Fruit fly (Drosophila melanogaster) whole organism, embryonic: ENCODE measurements around the gene CG8301.

Source experiments
- Blimp-1 ChIP-seq: fragments of 200-800 bp; sonication (Bioruptor generic); optimal IDR thresholded peaks from 3 replicates; lab custom pipeline; 2018; ENCODE audit warnings: missing biosample characterization, missing genetic modification characterization, mild to moderate bottlenecking, moderate library complexity, missing genetic modification reagents
- CG11247 ChIP-seq: fragments of 200-800 bp; sonication (Bioruptor generic); IDR thresholded peaks from 2 replicates; pipeline ENCODE4 v1.3.6; 2022; ENCODE audit warnings: missing biosample characterization, missing genetic modification characterization
- CG12155 ChIP-seq: fragments of 200-800 bp; sonication (Bioruptor generic); optimal IDR thresholded peaks from 3 replicates; lab custom pipeline; 2016; ENCODE audit warnings: missing biosample characterization, missing genetic modification characterization
- CG12299 ChIP-seq: fragments of 200-800 bp; sonication (Bioruptor generic); optimal IDR thresholded peaks from 2 replicates; lab custom pipeline; 2018; ENCODE audit warnings: missing biosample characterization, mild to moderate bottlenecking, missing genetic modification characterization
- CG12391 ChIP-seq: fragments of 200-800 bp; sonication (Bioruptor generic); optimal IDR thresholded peaks from 3 replicates; lab custom pipeline; 2018; ENCODE audit warnings: missing biosample characterization, mild to moderate bottlenecking, missing genetic modification characterization, moderate library complexity
- CG1647 ChIP-seq: fragments of 200-800 bp; sonication (Bioruptor generic); optimal IDR thresholded peaks from 3 replicates; lab custom pipeline; 2016; ENCODE audit warnings: missing biosample characterization, missing genetic modification characterization
- CG17328 ChIP-seq: fragments of 200-800 bp; sonication (Bioruptor generic); IDR thresholded peaks from 2 replicates; pipeline ENCODE4 v1.3.6; 2022; ENCODE audit warnings: missing biosample characterization, missing genetic modification characterization
- CG17359 ChIP-seq: fragments of 200-800 bp; sonication (Bioruptor generic); optimal IDR thresholded peaks from 3 replicates; lab custom pipeline; 2018; ENCODE audit warnings: missing biosample characterization, mild to moderate bottlenecking, missing genetic modification characterization, moderate library complexity
- CG31365 ChIP-seq: fragments of 200-800 bp; sonication (Bioruptor generic); optimal IDR thresholded peaks from 2 replicates; lab custom pipeline; 2018; ENCODE audit warnings: missing biosample characterization, mild to moderate bottlenecking, missing genetic modification characterization
- CG31441 ChIP-seq: fragments of 200-800 bp; sonication (Bioruptor generic); IDR thresholded peaks from 2 replicates; pipeline ENCODE4 v1.3.6; 2022; ENCODE audit warnings: missing biosample characterization, missing genetic modification characterization
- CG6654 ChIP-seq: fragments of 200-800 bp; sonication (Bioruptor generic); optimal IDR thresholded peaks from 2 replicates; lab custom pipeline; 2017; ENCODE audit warnings: missing biosample characterization, mild to moderate bottlenecking, missing genetic modification characterization
- CG6791 ChIP-seq: fragments of 200-800 bp; sonication (Bioruptor generic); IDR thresholded peaks from 3 replicates; pipeline ENCODE4 v1.3.6; 2022; ENCODE audit warnings: missing biosample characterization, missing genetic modification characterization; ENCODE audit not compliant: partially characterized antibody
- CG7745 ChIP-seq: fragments of 200-800 bp; sonication (Bioruptor generic); optimal IDR thresholded peaks from 2 replicates; lab custom pipeline; 2018; ENCODE audit warnings: missing biosample characterization, mild to moderate bottlenecking, missing genetic modification characterization, moderate library complexity
- CG7928 ChIP-seq: fragments of 200-800 bp; sonication (Bioruptor generic); optimal IDR thresholded peaks from 2 replicates; lab custom pipeline; 2017; ENCODE audit warnings: missing biosample characterization, mild to moderate bottlenecking, missing genetic modification characterization
- CG9797 ChIP-seq: fragments of 200-800 bp; sonication (Bioruptor generic); optimal IDR thresholded peaks from 3 replicates; lab custom pipeline; 2018; ENCODE audit warnings: missing biosample characterization, mild to moderate bottlenecking, missing genetic modification characterization
- CG9817 ChIP-seq: fragments of 200-800 bp; sonication (Bioruptor generic); optimal IDR thresholded peaks from 2 replicates; lab custom pipeline; 2018; ENCODE audit warnings: missing biosample characterization, mild to moderate bottlenecking, missing genetic modification characterization, moderate library complexity
- CG9932 ChIP-seq: fragments of 200-800 bp; sonication (Bioruptor generic); IDR thresholded peaks from 2 replicates; pipeline ENCODE4 v1.3.6; 2022; ENCODE audit warnings: missing biosample characterization, missing genetic modification characterization
- Camta ChIP-seq: fragments of 200-800 bp; sonication (Bioruptor generic); optimal IDR thresholded peaks from 2 replicates; lab custom pipeline; 2016; ENCODE audit warnings: missing biosample characterization, missing genetic modification characterization
- CkIIα-i1 ChIP-seq: fragments of 200-800 bp; sonication (Bioruptor generic); IDR thresholded peaks from 2 replicates; pipeline ENCODE4 v1.3.6; 2022; ENCODE audit warnings: missing biosample characterization, missing genetic modification characterization
- Dek ChIP-seq: fragments of 200-800 bp; sonication (Bioruptor generic); optimal IDR thresholded peaks from 3 replicates; lab custom pipeline; 2019; ENCODE audit warnings: missing biosample characterization, mild to moderate bottlenecking, missing genetic modification characterization, moderate library complexity
- Dip3 ChIP-seq: fragments of 200-800 bp; sonication (Bioruptor generic); optimal IDR thresholded peaks from 3 replicates; lab custom pipeline; 2016; ENCODE audit warnings: missing biosample characterization, missing genetic modification characterization
- Dref ChIP-seq: fragments of 200-800 bp; sonication (Bioruptor generic); IDR thresholded peaks from 2 replicates; pipeline ENCODE4 v1.3.6; 2022; ENCODE audit warnings: missing biosample characterization, missing genetic modification characterization
- Eip74EF ChIP-seq, 2 experiments: fragments of 200-800 bp in 1 of 2; fragments of >200 bp in 1 of 2; sonication (Bioruptor generic) in 1 of 2; optimal IDR thresholded peaks; 2 replicates each; lab custom pipeline; 2017 to 2019; ENCODE audit warnings: missing biosample characterization in 2 of 2, missing genetic modification characterization in 2 of 2, mild to moderate bottlenecking in 1 of 2, moderate library complexity in 1 of 2
- Elba2 ChIP-seq: fragments of 200-800 bp; sonication (Bioruptor generic); optimal IDR thresholded peaks from 3 replicates; lab custom pipeline; 2016; ENCODE audit warnings: missing biosample characterization, missing genetic modification characterization
- Hr78 ChIP-seq, 2 experiments: fragments of 200-800 bp in 1 of 2; fragments of >200 bp in 1 of 2; sonication (Bioruptor generic) in 1 of 2; optimal IDR thresholded peaks; 2 replicates each; lab custom pipeline; 2017 to 2019; ENCODE audit warnings: missing biosample characterization in 2 of 2, missing genetic modification characterization in 2 of 2, mild to moderate bottlenecking in 1 of 2, moderate library complexity in 1 of 2
- Med ChIP-seq: fragments of 200-800 bp; sonication (Bioruptor generic); peaks from one replicate; lab custom pipeline; 2016; ENCODE audit warnings: missing biosample characterization, missing genetic modification characterization, mild to moderate bottlenecking, inconsistent platforms, moderate library complexity
- Nf-YC ChIP-seq: fragments of 200-800 bp; optimal IDR thresholded peaks from 3 replicates; lab custom pipeline; 2019; ENCODE audit warnings: missing biosample characterization, mild to moderate bottlenecking, missing genetic modification characterization, moderate library complexity
- Optix ChIP-seq: fragments of 200-800 bp; sonication (Bioruptor generic); IDR thresholded peaks from 3 replicates; pipeline ENCODE4 v1.3.6; 2022; ENCODE audit warnings: missing biosample characterization, missing genetic modification characterization
- Sox102F ChIP-seq: fragments of 200-800 bp; sonication (Bioruptor generic); optimal IDR thresholded peaks from 2 replicates; lab custom pipeline; 2018; ENCODE audit warnings: missing biosample characterization, mild to moderate bottlenecking, missing genetic modification characterization, moderate library complexity
- ash1 ChIP-seq: fragments of 200-800 bp; sonication (Bioruptor generic); optimal IDR thresholded peaks from 2 replicates; lab custom pipeline; 2018; ENCODE audit warnings: missing biosample characterization, mild to moderate bottlenecking, missing genetic modification characterization
- bcd ChIP-seq: fragments of 200-800 bp; sonication (Bioruptor generic); optimal IDR thresholded peaks from 2 replicates; lab custom pipeline; 2017; ENCODE audit warnings: missing biosample characterization, mild to moderate bottlenecking, missing genetic modification characterization
- bsh ChIP-seq, 2 experiments: fragments of 200-800 bp; sonication (Bioruptor generic); optimal IDR thresholded peaks; 2 replicates each; lab custom pipeline; 2017 to 2018; ENCODE audit warnings: mild to moderate bottlenecking in 2 of 2, missing biosample characterization in 2 of 2, missing genetic modification characterization in 2 of 2, moderate library complexity in 1 of 2
- crol ChIP-seq: fragments of 200-800 bp; sonication (Bioruptor generic); IDR thresholded peaks from 2 replicates; pipeline ENCODE4 v1.3.6; 2022; ENCODE audit warnings: missing biosample characterization, missing genetic modification characterization
- crp ChIP-seq, 2 experiments: fragments of 200-800 bp; sonication (Bioruptor generic); optimal IDR thresholded peaks; 2 replicates in 1 of 2; 3 replicates in 1 of 2; lab custom pipeline; 2017; ENCODE audit warnings: missing biosample characterization in 2 of 2, missing genetic modification characterization in 2 of 2, mild to moderate bottlenecking in 1 of 2, moderate library complexity in 1 of 2
- dan ChIP-seq: fragments of 200-800 bp; sonication (Bioruptor generic); IDR thresholded peaks from 2 replicates; pipeline ENCODE4 v1.3.6; 2022; ENCODE audit warnings: missing biosample characterization, missing genetic modification characterization
- danr ChIP-seq: fragments of 200-800 bp; sonication (Bioruptor generic); IDR thresholded peaks from 2 replicates; pipeline ENCODE4 v1.3.6; 2022; ENCODE audit warnings: missing biosample characterization, missing genetic modification characterization
- ems ChIP-seq: fragments of 200-800 bp; sonication (Bioruptor generic); optimal IDR thresholded peaks from 3 replicates; lab custom pipeline; 2016; ENCODE audit warnings: missing biosample characterization, missing genetic modification characterization
- fd102C ChIP-seq: fragments of 200-800 bp; sonication (Bioruptor generic); optimal IDR thresholded peaks from 2 replicates; lab custom pipeline; 2018; ENCODE audit warnings: missing biosample characterization, mild to moderate bottlenecking, missing genetic modification characterization, moderate library complexity
- gro ChIP-seq: fragments of 200-800 bp; sonication (Bioruptor generic); optimal IDR thresholded peaks from 2 replicates; lab custom pipeline; 2016; ENCODE audit warnings: missing biosample characterization, missing genetic modification characterization
- gt ChIP-seq: fragments of 200-800 bp; sonication (Bioruptor generic); IDR thresholded peaks from 2 replicates; pipeline ENCODE4 v1.3.6; 2022; ENCODE audit warnings: missing biosample characterization, missing genetic modification characterization
- kah ChIP-seq: fragments of 200-800 bp; sonication (Bioruptor generic); optimal IDR thresholded peaks from 2 replicates; lab custom pipeline; 2018; ENCODE audit warnings: missing biosample characterization, mild to moderate bottlenecking, missing genetic modification characterization
- pita ChIP-seq: fragments of 200-800 bp; sonication (Bioruptor generic); optimal IDR thresholded peaks from 2 replicates; lab custom pipeline; 2017; ENCODE audit warnings: missing biosample characterization, mild to moderate bottlenecking, missing genetic modification characterization
- row ChIP-seq: fragments of 200-800 bp; sonication (Bioruptor generic); IDR thresholded peaks from 3 replicates; pipeline ENCODE4 v1.3.6; 2022; ENCODE audit warnings: missing biosample characterization, missing genetic modification characterization
- run ChIP-seq: fragments of 200-800 bp; sonication (Bioruptor generic); optimal IDR thresholded peaks from 3 replicates; lab custom pipeline; 2018; ENCODE audit warnings: missing biosample characterization, mild to moderate bottlenecking, missing genetic modification characterization
- scrt ChIP-seq: fragments of 200-800 bp; sonication (Bioruptor generic); optimal IDR thresholded peaks from 2 replicates; lab custom pipeline; 2018; ENCODE audit warnings: missing biosample characterization, mild to moderate bottlenecking, missing genetic modification characterization, moderate library complexity
- sens ChIP-seq: fragments of 200-800 bp; sonication (Bioruptor generic); peaks from one replicate; lab custom pipeline; 2016; ENCODE audit warnings: missing biosample characterization, missing genetic modification characterization
- slp2 ChIP-seq: fragments of 200-800 bp; sonication (Bioruptor generic); optimal IDR thresholded peaks from 2 replicates; lab custom pipeline; 2016; ENCODE audit warnings: missing biosample characterization, missing genetic modification characterization
- sr ChIP-seq: fragments of 200-800 bp; sonication (Bioruptor generic); IDR thresholded peaks from 3 replicates; pipeline ENCODE4 v1.3.6; 2022; ENCODE audit warnings: missing biosample characterization, missing genetic modification characterization
- tna ChIP-seq: fragments of 200-800 bp; sonication (Bioruptor generic); IDR thresholded peaks from 2 replicates; pipeline ENCODE4 v1.3.6; 2022; ENCODE audit warnings: missing biosample characterization, missing genetic modification characterization; ENCODE audit not compliant: partially characterized antibody
- unc-4 ChIP-seq: fragments of 200-800 bp; sonication (Bioruptor generic); IDR thresholded peaks from 2 replicates; pipeline ENCODE4 v1.3.6; 2022; ENCODE audit warnings: missing biosample characterization, missing genetic modification characterization; ENCODE audit not compliant: partially characterized antibody

CG8301 gene

dm6 chr3R:9613124-9613523 lies 32.0 kb downstream of the CG8301 start (continued):
- TF ChIP-seq unc-4 (no peak), tna (no peak), CG6654 (GFP tag; lab: Kevin White, UChicago) (peak; percentile 33), sens (GFP tag; lab: Kevin White, UChicago) (peak; percentile 95), CG12299 (no peak), CG9817 (tag; lab: Kevin White, UChicago) (peak; percentile 33), slp2 (peak; percentile 12), Blimp-1 (GFP tag; lab: Kevin White, UChicago) (peak; percentile 57), bsh (GFP tag; optimal IDR thresholded peaks at IDR 0.05; lab: Kevin White, UChicago) (peak; percentile 6 to 57), kah (no peak), ash1 (GFP tag; lab: Kevin White, UChicago) (no peak), CG31441 (peak; percentile 70), CG31365 (tag; lab: Kevin White, UChicago) (no peak), CkIIα-i1 (GFP tag; lab: Robert Waterston, UW) (no peak), bcd (GFP tag; lab: Kevin White, UChicago) (peak; percentile 55), Hr78 (GFP tag; optimal IDR thresholded peaks at IDR 0.05; lab: Kevin White, UChicago) (no peak), CG17328 (peak; percentile 65), CG7745 (tag; lab: Kevin White, UChicago) (no peak), ems (GFP tag; lab: Kevin White, UChicago) (peak; percentile 69), run (peak; percentile 10), CG6791 (GFP tag; lab: Robert Waterston, UW) (no peak), CG7928 (GFP tag; lab: Kevin White, UChicago) (peak; percentile 12), crp (GFP tag; optimal IDR thresholded peaks at IDR 0.05; lab: Kevin White, UChicago) (no peak), gt (GFP tag; lab: Robert Waterston, UW) (no peak), Dip3 (GFP tag; lab: Kevin White, UChicago) (peak; percentile 31), CG1647 (peak; percentile 21), fd102C (GFP tag; lab: Kevin White, UChicago) (no peak), CG12391 (tag; lab: Kevin White, UChicago) (peak; percentile 64), Med (peak; percentile 96), row (GFP tag; lab: Robert Waterston, UW) (peak; percentile 64), CG9797 (no peak), CG12155 (GFP tag; lab: Kevin White, UChicago) (peak; percentile 22), Eip74EF (GFP tag; optimal IDR thresholded peaks at IDR 0.05; lab: Kevin White, UChicago) (no peak), Elba2 (GFP tag; lab: Kevin White, UChicago) (no peak), Optix (GFP tag; lab: Robert Waterston, UW) (no peak), gro (GFP tag; lab: Kevin White, UChicago) (peak; percentile 16), Camta (GFP tag; lab: Kevin White, UChicago) (peak; percentile 62), CG11247 (GFP tag; lab: Robert Waterston, UW) (0 out of 2 replicates have a peak, but pooled peaks have one; percentile 34), pita (GFP tag; lab: Kevin White, UChicago) (no peak), scrt (GFP tag; lab: Kevin White, UChicago) (peak; percentile 82), Sox102F (GFP tag; lab: Kevin White, UChicago) (peak; percentile 82), dan (GFP tag; lab: Robert Waterston, UW) (no peak), Dref (GFP tag; lab: Robert Waterston, UW) (no peak), Dek (tag; lab: Kevin White, UChicago) (peak; percentile 16), danr (GFP tag; lab: Robert Waterston, UW) (no peak), CG17359 (tag; lab: Kevin White, UChicago) (peak; percentile 71), sr (no peak; the same call in 2 of the 3 replicates), crol (GFP tag; lab: Robert Waterston, UW) (no peak), Nf-YC (tag; lab: Kevin White, UChicago) (no peak), CG9932 (GFP tag; lab: Robert Waterston, UW) (peak; percentile 51)
